Worm (Caenorhabditis elegans) whole organism, mixed stage, embryonic: ENCODE results near the gene lury-1.

Experiments used
- elt-1 ChIP-seq: sonication (generic microtip); optimal IDR thresholded peaks from 2 replicates; lab custom pipeline; 2017; ENCODE audit warnings: missing genetic modification characterization, mild to moderate bottlenecking, missing compliant biosample characterization, antibody characterized with exemption, moderate library complexity, borderline replicate concordance; ENCODE audit not compliant: insufficient read depth
- lin-13 ChIP-seq: fragments of 150-350 bp; optimal IDR thresholded peaks from 2 replicates; lab custom pipeline; 2014; ENCODE audit warnings: missing biosample characterization, missing genetic modification characterization
- lsy-2 ChIP-seq: fragments of 150-350 bp; optimal IDR thresholded peaks from 2 replicates; lab custom pipeline; 2014; ENCODE audit warnings: missing biosample characterization, missing genetic modification characterization
- nhr-12 ChIP-seq: fragments of 150-350 bp; optimal IDR thresholded peaks from 2 replicates; lab custom pipeline; 2014; ENCODE audit warnings: missing biosample characterization, missing genetic modification characterization
- snpc-4 ChIP-seq: fragments of 150-350 bp; optimal IDR thresholded peaks from 2 replicates; lab custom pipeline; 2014; ENCODE audit warnings: missing biosample characterization, missing genetic modification characterization
- unc-62 ChIP-seq: fragments of 150-350 bp; optimal IDR thresholded peaks from 2 replicates; lab custom pipeline; 2014; ENCODE audit warnings: missing biosample characterization, missing genetic modification reagents, missing genetic modification characterization

- TF ChIP-seq snpc-4, result no peak
- TF ChIP-seq elt-1 (tag; lab: Kevin White, UChicago), result no peak
- no peak for TF ChIP-seq lsy-2 (tag; lab: Kevin White, UChicago)
- no peak for TF ChIP-seq nhr-12
- no peak for TF ChIP-seq lin-13 (tag; lab: Kevin White, UChicago)
- TF ChIP-seq unc-62, result no peak
Measured at ce11 chrIII:12160929-12161328, 25.3 kb upstream of the lury-1 start.
